Worm (Caenorhabditis elegans): ENCODE measurements around the gene ins-12.

The ins-12 gene

ce11 chrII:5543476-5544144 lies 10.8 kb upstream of the ins-12 start (continued):
- TF ChIP-seq pax-1 (tag; optimal IDR thresholded peaks at IDR 0.05), result peak; percentile 59
- TF ChIP-seq elt-4 (tag; optimal IDR thresholded peaks at IDR 0.05), result no peak
- TF ChIP-seq sox-2 (GFP tag; IDR thresholded peaks at IDR 0.05), result peak; percentile 57
- TF ChIP-seq lin-11 (tag; optimal IDR thresholded peaks at IDR 0.05), result peak; percentile 68
- TF ChIP-seq ceh-30 (tag; optimal IDR thresholded peaks at IDR 0.05), result peak; percentile 29
- no peak for TF ChIP-seq pag-3 (tag; optimal IDR thresholded peaks at IDR 0.05; ENCODE audit: borderline replicate concordance)
- TF ChIP-seq lim-6 (tag; optimal IDR thresholded peaks at IDR 0.05), result peak; percentile 76
- TF ChIP-seq T23F11.4 (GFP tag; optimal IDR thresholded peaks at IDR 0.05), result peak; percentile 69
- peak; percentile 97 for TF ChIP-seq pros-1 (tag; optimal IDR thresholded peaks at IDR 0.05)
- peak; percentile 71 for TF ChIP-seq unc-86 (tag; optimal IDR thresholded peaks at IDR 0.05)
- peak; percentile 77 for TF ChIP-seq pqm-1 (tag; optimal IDR thresholded peaks at IDR 0.05)
- peak; percentile 36 for TF ChIP-seq sdc-2 (tag; optimal IDR thresholded peaks at IDR 0.05)
- peak; percentile 65 for TF ChIP-seq ceh-6 (GFP tag; optimal IDR thresholded peaks at IDR 0.05)
- TF ChIP-seq ceh-14 (tag; optimal IDR thresholded peaks at IDR 0.05), result peak; percentile 90
- peak; percentile 44 for TF ChIP-seq F13H6.1 (tag; optimal IDR thresholded peaks at IDR 0.05)
- peak; percentile 18 for TF ChIP-seq ceh-22 (tag; optimal IDR thresholded peaks at IDR 0.05)
- peak; percentile 23 for TF ChIP-seq ceh-24 (tag; optimal IDR thresholded peaks at IDR 0.05)
- peak; percentile 95 for TF ChIP-seq tbx-2 (tag; optimal IDR thresholded peaks at IDR 0.05)
- TF ChIP-seq ama-1 (optimal IDR thresholded peaks at IDR 0.05), result peak; percentile 99
- peak; percentile 70 for TF ChIP-seq ceh-2 (tag; optimal IDR thresholded peaks at IDR 0.05)
- peak; percentile 60 for TF ChIP-seq nhr-232 (tag; optimal IDR thresholded peaks at IDR 0.05)
- peak; percentile 79 for TF ChIP-seq pat-9 (tag; optimal IDR thresholded peaks at IDR 0.05)
- TF ChIP-seq sox-4 (tag; optimal IDR thresholded peaks at IDR 0.05), result peak; percentile 68

ce11 chrII:5544145-5544515 lies 10.3 kb upstream of the ins-12 start:
- TF ChIP-seq K09A11.1 (tag; optimal IDR thresholded peaks at IDR 0.05; ENCODE audit: insufficient read depth) (no peak), sdc-2 (tag; optimal IDR thresholded peaks at IDR 0.05) (no peak), pros-1 (tag; optimal IDR thresholded peaks at IDR 0.05) (no peak), che-1 (tag; optimal IDR thresholded peaks at IDR 0.05) (no peak)

DNA sequence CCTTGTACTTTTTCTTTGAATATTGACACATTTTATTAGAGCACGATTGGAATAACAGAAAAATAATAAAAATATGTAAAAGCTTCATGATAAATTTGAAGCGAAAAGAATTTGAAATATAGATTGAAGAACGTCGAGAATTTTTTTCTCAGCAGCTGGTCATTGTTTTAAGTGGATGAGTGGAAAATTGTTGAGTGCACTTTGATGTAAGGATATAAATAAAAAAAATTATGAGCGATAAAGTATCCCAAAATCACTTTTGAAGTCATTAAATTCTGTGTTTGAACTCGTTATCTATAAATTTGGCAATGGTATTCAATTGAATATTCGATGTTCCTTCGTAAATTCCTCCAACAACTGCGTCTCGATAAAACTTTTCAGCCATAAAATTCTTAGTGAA lies 9.7 kb upstream of the ins-12 start, which contains the start of gene ins-13:
ins-13 (minus strand) TSS at position 101 of the 400 bp plus-strand sequence.
- TF ChIP-seq elt-2 (tag; optimal IDR thresholded peaks at IDR 0.05) (no peak), C08G9.2 (tag; optimal IDR thresholded peaks at IDR 0.05) (no peak), unc-42 (tag; optimal IDR thresholded peaks at IDR 0.05) (no peak), sox-2 (GFP tag; IDR thresholded peaks at IDR 0.05) (no peak), tbx-2 (tag; optimal IDR thresholded peaks at IDR 0.05) (no peak), nfya-1 (tag; optimal IDR thresholded peaks at IDR 0.05) (no peak), lin-11 (tag; optimal IDR thresholded peaks at IDR 0.05) (no peak), pros-1 (tag; optimal IDR thresholded peaks at IDR 0.05) (no peak), K02D7.2 (tag; optimal IDR thresholded peaks at IDR 0.05) (no peak), ets-4 (tag; optimal IDR thresholded peaks at IDR 0.05) (no peak), unc-86 (tag; optimal IDR thresholded peaks at IDR 0.05) (no peak), elt-4 (tag; optimal IDR thresholded peaks at IDR 0.05) (no peak), hlh-30 (tag; optimal IDR thresholded peaks at IDR 0.05; ENCODE audit: insufficient read depth) (no peak), lim-6 (tag; optimal IDR thresholded peaks at IDR 0.05) (no peak)

DNA sequence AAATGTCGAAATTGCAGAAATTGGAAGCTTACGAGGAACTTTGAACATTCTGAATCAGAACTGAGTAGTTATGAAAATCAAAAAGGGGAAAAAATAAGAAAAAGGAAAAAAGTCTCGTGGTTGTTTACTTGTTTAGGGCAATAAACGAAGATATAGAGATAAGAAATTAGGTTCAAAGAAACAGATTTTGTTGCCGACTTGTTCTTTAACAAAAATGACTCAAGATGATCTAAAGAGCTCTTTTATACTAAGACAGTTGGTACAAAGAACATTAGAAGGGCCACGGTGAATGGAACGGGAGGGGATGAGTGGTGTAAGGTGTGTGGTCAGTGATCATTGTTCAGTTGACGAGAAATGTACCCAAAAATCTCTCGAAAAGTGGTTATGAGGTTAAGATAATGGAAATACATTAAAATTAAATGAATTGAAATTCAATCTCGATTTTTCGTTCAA lies 6.9 kb upstream of the ins-12 start, which contains the start of gene acdh-2:
acdh-2 (minus strand) TSS at position 51 of the 453 bp plus-strand sequence.
- no peak for TF ChIP-seq elt-2 (tag; optimal IDR thresholded peaks at IDR 0.05)
- no peak for TF ChIP-seq pat-9 (tag; optimal IDR thresholded peaks at IDR 0.05)
- no peak for TF ChIP-seq gmeb-2 (tag; optimal IDR thresholded peaks at IDR 0.05)
- no peak for TF ChIP-seq ceh-14 (tag; optimal IDR thresholded peaks at IDR 0.05)
- TF ChIP-seq odd-2 (tag; optimal IDR thresholded peaks at IDR 0.05), result no peak
- no peak for TF ChIP-seq sox-4 (tag; optimal IDR thresholded peaks at IDR 0.05)
- no peak for TF ChIP-seq unc-55 (GFP tag; optimal IDR thresholded peaks at IDR 0.05)
- TF ChIP-seq fax-1 (tag; optimal IDR thresholded peaks at IDR 0.05), result no peak
- TF ChIP-seq pag-3 (tag; optimal IDR thresholded peaks at IDR 0.05; ENCODE audit: borderline replicate concordance), result no peak
- no peak for TF ChIP-seq hlh-6 (tag; optimal IDR thresholded peaks at IDR 0.05)
- no peak for TF ChIP-seq ceh-22 (tag; optimal IDR thresholded peaks at IDR 0.05)
- no peak for TF ChIP-seq hlh-30 (tag; optimal IDR thresholded peaks at IDR 0.05; ENCODE audit: insufficient read depth)
- TF ChIP-seq nfya-1 (tag; optimal IDR thresholded peaks at IDR 0.05), result no peak
- no peak for TF ChIP-seq ceh-30 (tag; optimal IDR thresholded peaks at IDR 0.05)
- no peak for TF ChIP-seq pax-1 (tag; optimal IDR thresholded peaks at IDR 0.05)
- TF ChIP-seq ceh-45 (GFP tag; IDR thresholded peaks at IDR 0.05), result no peak
- no peak for TF ChIP-seq rnt-1 (tag; optimal IDR thresholded peaks at IDR 0.05)
- TF ChIP-seq dmd-4 (tag; optimal IDR thresholded peaks at IDR 0.05; ENCODE audit: borderline replicate concordance), result no peak
- TF ChIP-seq sox-2 (GFP tag; IDR thresholded peaks at IDR 0.05), result no peak

All from whole organism, late embryonic.